Fruit fly (Drosophila melanogaster): Measurements from ENCODE around the gene CG4041.

DNA sequence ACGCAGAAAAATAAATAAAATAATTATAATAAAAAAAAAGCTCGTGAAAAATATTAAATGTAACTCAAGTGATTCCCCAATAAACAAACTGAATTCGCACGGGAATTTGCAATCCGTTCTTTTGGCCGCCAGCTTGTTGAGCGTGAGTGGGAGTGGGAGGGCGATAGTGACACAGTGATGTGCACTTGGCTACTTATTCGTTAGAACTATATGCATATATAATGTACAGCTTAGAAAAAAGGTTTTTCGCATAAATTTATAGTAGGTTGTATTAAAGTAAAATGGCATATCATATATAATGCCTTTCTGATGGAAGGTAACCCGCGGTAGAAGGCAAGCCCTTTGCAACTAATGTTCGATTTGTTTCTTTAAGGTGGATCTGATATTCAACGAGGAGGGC, 5.9 kb downstream of the CG4041 start:
- TF ChIP-seq usp (GFP tag; optimal IDR thresholded peaks at IDR 0.05) (no peak), Dll (optimal IDR thresholded peaks at IDR 0.05) (no peak), CG8478 (optimal IDR thresholded peaks at IDR 0.05) (no peak), EcR (GFP tag; optimal IDR thresholded peaks at IDR 0.05) (no peak), pan (optimal IDR thresholded peaks at IDR 0.05) (no peak)
